Fruit fly (Drosophila melanogaster) whole organism, prepupa: ENCODE measurements around the gene CG12111.
A peak's percentile ranks its signal among the peaks of the same experiment; 100 is the strongest.

Experiments
- Blimp-1 ChIP-seq: fragments of 200-800 bp; sonication (Bioruptor generic); optimal IDR thresholded peaks from 3 replicates; lab custom pipeline; 2017; ENCODE audit warnings: missing biosample characterization, missing genetic modification characterization, mild to moderate bottlenecking, moderate library complexity, missing genetic modification reagents
- CG10669 ChIP-seq: fragments of 200-800 bp; sonication (Bioruptor generic); optimal IDR thresholded peaks from 3 replicates; lab custom pipeline; 2018; ENCODE audit warnings: missing biosample characterization, mild to moderate bottlenecking, missing genetic modification characterization, moderate library complexity
- CG11294 ChIP-seq: fragments of 200-800 bp; sonication (Bioruptor generic); IDR thresholded peaks from 2 replicates; pipeline ENCODE4 v1.3.6; 2022; ENCODE audit warnings: missing biosample characterization, missing genetic modification characterization
- CG11762 ChIP-seq: fragments of 200-800 bp; sonication (Bioruptor generic); optimal IDR thresholded peaks from 3 replicates; lab custom pipeline; 2016; ENCODE audit warnings: missing biosample characterization, missing genetic modification characterization; ENCODE audit not compliant: insufficient read depth
- CG11902 ChIP-seq: fragments of 200-800 bp; sonication (Bioruptor generic); optimal IDR thresholded peaks from 3 replicates; lab custom pipeline; 2016; ENCODE audit warnings: missing biosample characterization, missing genetic modification characterization
- CG15336 ChIP-seq: fragments of 200-800 bp; sonication (Bioruptor generic); IDR thresholded peaks from 2 replicates; pipeline ENCODE4 v1.3.6; 2022; ENCODE audit warnings: missing biosample characterization, missing genetic modification characterization
- CG1621 ChIP-seq: fragments of 200-800 bp; sonication (Bioruptor generic); optimal IDR thresholded peaks from 3 replicates; lab custom pipeline; 2018; ENCODE audit warnings: missing biosample characterization, mild to moderate bottlenecking, missing genetic modification characterization
- CG16779 ChIP-seq: fragments of 200-800 bp; sonication (Bioruptor generic); optimal IDR thresholded peaks from 3 replicates; lab custom pipeline; 2017; ENCODE audit warnings: missing biosample characterization, mild to moderate bottlenecking, missing genetic modification characterization
- CG3032 ChIP-seq: fragments of 200-800 bp; optimal IDR thresholded peaks from 2 replicates; lab custom pipeline; 2019; ENCODE audit warnings: missing biosample characterization, mild to moderate bottlenecking, missing genetic modification characterization, moderate library complexity
- CG34406 ChIP-seq: fragments of 200-800 bp; sonication (Bioruptor generic); optimal IDR thresholded peaks from 3 replicates; lab custom pipeline; 2016; ENCODE audit warnings: missing biosample characterization, missing genetic modification characterization
- CG3919 ChIP-seq: fragments of 200-800 bp; sonication (Bioruptor generic); optimal IDR thresholded peaks from 3 replicates; lab custom pipeline; 2016; ENCODE audit warnings: missing biosample characterization, missing genetic modification characterization
- CG4318 ChIP-seq: fragments of 200-800 bp; sonication (Bioruptor generic); optimal IDR thresholded peaks from 3 replicates; lab custom pipeline; 2017; ENCODE audit warnings: missing biosample characterization, mild to moderate bottlenecking, missing genetic modification characterization
- CG6163 ChIP-seq: fragments of 200-800 bp; sonication (Bioruptor generic); IDR thresholded peaks from 3 replicates; pipeline ENCODE4 v1.3.6; 2022; ENCODE audit warnings: missing biosample characterization, missing genetic modification characterization
- CG6276 ChIP-seq: fragments of 200-800 bp; sonication (Bioruptor generic); optimal IDR thresholded peaks from 2 replicates; lab custom pipeline; 2017; ENCODE audit warnings: missing biosample characterization, mild to moderate bottlenecking, missing genetic modification characterization
- CG6792 ChIP-seq: fragments of 200-800 bp; sonication (Bioruptor generic); optimal IDR thresholded peaks from 3 replicates; lab custom pipeline; 2016; ENCODE audit warnings: missing biosample characterization, missing genetic modification characterization
- CG6808 ChIP-seq: fragments of 200-800 bp; sonication (Bioruptor generic); optimal IDR thresholded peaks from 3 replicates; lab custom pipeline; 2017; ENCODE audit warnings: missing biosample characterization, missing genetic modification characterization, mild to moderate bottlenecking, moderate library complexity, missing genetic modification reagents
- CG6854 ChIP-seq: fragments of 200-800 bp; sonication (Bioruptor generic); optimal IDR thresholded peaks from 2 replicates; lab custom pipeline; 2017; ENCODE audit warnings: missing biosample characterization, mild to moderate bottlenecking, missing genetic modification characterization
- CG7368 ChIP-seq: fragments of 200-800 bp; sonication (Bioruptor generic); optimal IDR thresholded peaks from 3 replicates; lab custom pipeline; 2016; ENCODE audit warnings: missing biosample characterization, missing genetic modification characterization
- CG8119 ChIP-seq: fragments of 200-800 bp; sonication (Bioruptor generic); IDR thresholded peaks from 3 replicates; pipeline ENCODE4 v1.3.6; 2022; ENCODE audit warnings: missing biosample characterization, missing genetic modification characterization
- CG8632 ChIP-seq: fragments of 200-800 bp; sonication (Bioruptor generic); optimal IDR thresholded peaks from 3 replicates; lab custom pipeline; 2016; ENCODE audit warnings: missing biosample characterization, missing genetic modification characterization
- CG9139 ChIP-seq: fragments of 200-800 bp; sonication (Bioruptor generic); optimal IDR thresholded peaks from 3 replicates; lab custom pipeline; 2017; ENCODE audit warnings: missing biosample characterization, mild to moderate bottlenecking, missing genetic modification characterization
- Eip75B ChIP-seq: fragments of 200-800 bp; sonication (Bioruptor generic); optimal IDR thresholded peaks from 3 replicates; lab custom pipeline; 2016; ENCODE audit warnings: missing biosample characterization, missing genetic modification characterization
- Eip78C ChIP-seq: fragments of 200-800 bp; sonication (Bioruptor generic); peaks from one replicate; lab custom pipeline; 2016; ENCODE audit warnings: missing biosample characterization, missing genetic modification characterization
- Eip93F ChIP-seq: fragments of 200-800 bp; sonication (Bioruptor generic); optimal IDR thresholded peaks from 2 replicates; lab custom pipeline; 2016; ENCODE audit warnings: missing biosample characterization, mild to moderate bottlenecking, missing genetic modification characterization
- Ets96B ChIP-seq: fragments of 200-800 bp; optimal IDR thresholded peaks from 2 replicates; lab custom pipeline; 2019; ENCODE audit warnings: missing biosample characterization, mild to moderate bottlenecking, missing genetic modification characterization, moderate library complexity
- Gug ChIP-seq: fragments of 200-800 bp; sonication (Bioruptor generic); IDR thresholded peaks from 2 replicates; pipeline ENCODE4 v1.3.6; 2022; ENCODE audit warnings: missing biosample characterization, missing genetic modification characterization
- Hr38 ChIP-seq: sonication (Bioruptor generic); optimal IDR thresholded peaks from 2 replicates; lab custom pipeline; 2016; ENCODE audit warnings: missing biosample characterization, missing genetic modification characterization
- Hr39 ChIP-seq: fragments of 200-800 bp; sonication (Bioruptor generic); optimal IDR thresholded peaks from 2 replicates; lab custom pipeline; 2016; ENCODE audit warnings: missing biosample characterization, missing genetic modification characterization
- Lpt ChIP-seq: fragments of 200-800 bp; sonication (Bioruptor generic); optimal IDR thresholded peaks from 3 replicates; lab custom pipeline; 2016; ENCODE audit warnings: missing biosample characterization, missing genetic modification characterization
- Met ChIP-seq: fragments of 200-800 bp; sonication (Bioruptor generic); optimal IDR thresholded peaks from 3 replicates; lab custom pipeline; 2016; ENCODE audit warnings: missing biosample characterization, missing genetic modification characterization
- OdsH ChIP-seq: fragments of 200-800 bp; sonication (Bioruptor generic); optimal IDR thresholded peaks from 3 replicates; lab custom pipeline; 2016; ENCODE audit warnings: missing biosample characterization, missing genetic modification characterization
- Smox ChIP-seq: fragments of 200-800 bp; sonication (Bioruptor generic); optimal IDR thresholded peaks from 3 replicates; lab custom pipeline; 2016; ENCODE audit warnings: missing biosample characterization, missing genetic modification characterization
- Sox102F ChIP-seq: fragments of 200-800 bp; sonication (Bioruptor generic); optimal IDR thresholded peaks from 2 replicates; lab custom pipeline; 2016; ENCODE audit warnings: missing biosample characterization, mild to moderate bottlenecking, missing genetic modification characterization
- Sox14 ChIP-seq: fragments of 200-800 bp; sonication (Bioruptor generic); optimal IDR thresholded peaks from 3 replicates; lab custom pipeline; 2016; ENCODE audit warnings: missing biosample characterization, missing genetic modification characterization
- Sox15 ChIP-seq: fragments of 200-800 bp; sonication (Bioruptor generic); optimal IDR thresholded peaks from 3 replicates; lab custom pipeline; 2016; ENCODE audit warnings: missing biosample characterization, missing genetic modification characterization
- achi ChIP-seq: fragments of 200-800 bp; sonication (Bioruptor generic); optimal IDR thresholded peaks from 3 replicates; lab custom pipeline; 2016; ENCODE audit warnings: missing biosample characterization, missing genetic modification characterization
- acj6 ChIP-seq: fragments of 200-800 bp; sonication (Bioruptor generic); optimal IDR thresholded peaks from 3 replicates; lab custom pipeline; 2016; ENCODE audit warnings: missing biosample characterization, missing genetic modification characterization
- cyc ChIP-seq: fragments of 200-800 bp; sonication (Bioruptor generic); optimal IDR thresholded peaks from 3 replicates; lab custom pipeline; 2016; ENCODE audit warnings: missing biosample characterization, missing genetic modification characterization
- dac ChIP-seq: fragments of 200-800 bp; sonication (Bioruptor generic); optimal IDR thresholded peaks from 2 replicates; lab custom pipeline; 2017; ENCODE audit warnings: missing biosample characterization, mild to moderate bottlenecking, missing genetic modification characterization
- dsx ChIP-seq: fragments of 200-800 bp; optimal IDR thresholded peaks from 3 replicates; lab custom pipeline; 2019; ENCODE audit warnings: missing biosample characterization, mild to moderate bottlenecking, missing genetic modification characterization, moderate library complexity; ENCODE audit not compliant: poor library complexity, severe bottlenecking
- eg ChIP-seq: fragments of 200-800 bp; sonication (Bioruptor generic); IDR thresholded peaks from 3 replicates; pipeline ENCODE4 v1.3.6; 2022; ENCODE audit warnings: missing biosample characterization, missing genetic modification characterization
- esn ChIP-seq: fragments of 200-800 bp; sonication (Bioruptor generic); optimal IDR thresholded peaks from 2 replicates; lab custom pipeline; 2016; ENCODE audit warnings: missing biosample characterization, mild to moderate bottlenecking, missing genetic modification characterization, moderate library complexity
- fd59A ChIP-seq: fragments of 200-800 bp; sonication (Bioruptor generic); optimal IDR thresholded peaks from 2 replicates; lab custom pipeline; 2017; ENCODE audit warnings: missing biosample characterization, mild to moderate bottlenecking, missing genetic modification characterization, missing genetic modification reagents
- fd85E ChIP-seq: fragments of 200-800 bp; sonication (Bioruptor generic); optimal IDR thresholded peaks from 3 replicates; lab custom pipeline; 2016; ENCODE audit warnings: missing biosample characterization, missing genetic modification characterization
- fkh ChIP-seq: fragments of 200-800 bp; sonication (Bioruptor generic); optimal IDR thresholded peaks from 3 replicates; lab custom pipeline; 2017; ENCODE audit warnings: missing biosample characterization, mild to moderate bottlenecking, missing genetic modification characterization, moderate library complexity
- lz ChIP-seq: fragments of 200-800 bp; sonication (Bioruptor generic); optimal IDR thresholded peaks from 3 replicates; lab custom pipeline; 2016; ENCODE audit warnings: missing biosample characterization, missing genetic modification characterization
- net ChIP-seq: fragments of 200-800 bp; sonication (Bioruptor generic); optimal IDR thresholded peaks from 3 replicates; lab custom pipeline; 2016; ENCODE audit warnings: missing biosample characterization, missing genetic modification characterization
- pdm3 ChIP-seq: fragments of 200-800 bp; sonication (Bioruptor generic); optimal IDR thresholded peaks from 3 replicates; lab custom pipeline; 2016; ENCODE audit warnings: missing biosample characterization, missing genetic modification characterization
- salr ChIP-seq, 2 experiments: fragments of 200-800 bp; sonication (Bioruptor generic); optimal IDR thresholded peaks; 3 replicates each; lab custom pipeline; 2016 to 2018; ENCODE audit warnings: missing biosample characterization in 2 of 2, missing genetic modification characterization in 2 of 2, mild to moderate bottlenecking in 1 of 2
- spab ChIP-seq: fragments of 200-800 bp; sonication (Bioruptor generic); optimal IDR thresholded peaks from 2 replicates; lab custom pipeline; 2017; ENCODE audit warnings: missing biosample characterization, mild to moderate bottlenecking, missing genetic modification characterization, missing genetic modification reagents
- ss ChIP-seq, 2 experiments: fragments of 200-800 bp; sonication (Bioruptor generic); optimal IDR thresholded peaks; 2 replicates in 1 of 2; 3 replicates in 1 of 2; lab custom pipeline; 2017 to 2018; ENCODE audit warnings: mild to moderate bottlenecking in 2 of 2, missing biosample characterization in 2 of 2, missing genetic modification characterization in 2 of 2, moderate library complexity in 1 of 2
- topi ChIP-seq: fragments of 200-800 bp; sonication (Bioruptor generic); optimal IDR thresholded peaks from 3 replicates; lab custom pipeline; 2016; ENCODE audit warnings: missing biosample characterization, missing genetic modification characterization
- vri ChIP-seq: fragments of 200-800 bp; sonication (Bioruptor generic); optimal IDR thresholded peaks from 3 replicates; lab custom pipeline; 2016; ENCODE audit warnings: missing biosample characterization, mild to moderate bottlenecking, missing genetic modification characterization

CG12111 gene

dm6 chrX:8522504-8522903, 48.2 kb downstream of the CG12111 start:
- TF ChIP-seq CG11762 (GFP tag; lab: Kevin White, UChicago) = no peak
- TF ChIP-seq Sox14 (GFP tag; lab: Kevin White, UChicago) = no peak
- TF ChIP-seq acj6 (GFP tag; lab: Kevin White, UChicago) = no peak
- no peak for TF ChIP-seq achi (GFP tag; lab: Kevin White, UChicago)
- no peak for TF ChIP-seq fd85E (GFP tag; lab: Kevin White, UChicago)
- peak; percentile 22 for TF ChIP-seq Met (GFP tag; lab: Kevin White, UChicago)
- TF ChIP-seq Eip93F (GFP tag; lab: Kevin White, UChicago) = no peak
- TF ChIP-seq Sox102F (GFP tag; lab: Kevin White, UChicago) = peak; percentile 14
- TF ChIP-seq CG11294 (GFP tag; lab: Robert Waterston, UW) = no peak
- no peak for TF ChIP-seq dac
- TF ChIP-seq CG3032 = no peak
- TF ChIP-seq eg (GFP tag; lab: Robert Waterston, UW) = peak; percentile 37; the same call in 1 of the 3 replicates
- no peak for TF ChIP-seq CG4318 (GFP tag; lab: Kevin White, UChicago)
- no peak for TF ChIP-seq topi (GFP tag; lab: Kevin White, UChicago)
- TF ChIP-seq pdm3 (GFP tag; lab: Kevin White, UChicago) = no peak
- peak; percentile 35; the same call in 1 of the 3 replicates for TF ChIP-seq CG8119 (GFP tag; lab: Robert Waterston, UW)
- TF ChIP-seq ss (GFP tag; optimal IDR thresholded peaks at IDR 0.05; lab: Kevin White, UChicago) = no peak
- no peak for TF ChIP-seq CG1621 (tag; lab: Kevin White, UChicago)
- no peak for TF ChIP-seq CG7368
- TF ChIP-seq Eip75B = no peak
- no peak for TF ChIP-seq CG9139
- no peak for TF ChIP-seq Ets96B (tag; lab: Kevin White, UChicago)
- no peak for TF ChIP-seq CG6276 (GFP tag; lab: Kevin White, UChicago)
- peak; percentile 16 for TF ChIP-seq esn (GFP tag; lab: Kevin White, UChicago)
- TF ChIP-seq lz (GFP tag; lab: Kevin White, UChicago) = no peak
- peak; percentile 38 for TF ChIP-seq Eip78C (GFP tag; lab: Kevin White, UChicago)
- no peak for TF ChIP-seq OdsH (GFP tag; lab: Kevin White, UChicago)
- TF ChIP-seq CG3919 (GFP tag; lab: Kevin White, UChicago) = no peak
- no peak for TF ChIP-seq CG11902 (GFP tag; lab: Kevin White, UChicago)
- no peak for TF ChIP-seq dsx (GFP tag; lab: Kevin White, UChicago)
- TF ChIP-seq net (GFP tag; lab: Kevin White, UChicago) = no peak
- no peak for TF ChIP-seq CG6792 (GFP tag; lab: Kevin White, UChicago)
- no peak for TF ChIP-seq CG6163 (GFP tag; lab: Robert Waterston, UW)
- peak; percentile 12 for TF ChIP-seq vri (GFP tag; lab: Kevin White, UChicago)
- TF ChIP-seq Lpt (GFP tag; lab: Kevin White, UChicago) = no peak
- TF ChIP-seq cyc (GFP tag; lab: Kevin White, UChicago) = no peak
- no peak for TF ChIP-seq CG6808 (GFP tag; lab: Kevin White, UChicago)
- no peak for TF ChIP-seq Hr39
- no peak for TF ChIP-seq salr (GFP tag; optimal IDR thresholded peaks at IDR 0.05; lab: Kevin White, UChicago)
- TF ChIP-seq CG10669 (GFP tag; lab: Kevin White, UChicago) = no peak
- TF ChIP-seq fd59A (GFP tag; lab: Kevin White, UChicago) = no peak
- no peak for TF ChIP-seq CG34406 (GFP tag; lab: Kevin White, UChicago)
- no peak for TF ChIP-seq Smox (GFP tag; lab: Kevin White, UChicago)
- TF ChIP-seq fkh (GFP tag; lab: Kevin White, UChicago) = peak; percentile 35
- TF ChIP-seq Gug (GFP tag; lab: Robert Waterston, UW) = no peak
- TF ChIP-seq CG16779 (tag; lab: Kevin White, UChicago) = no peak
- no peak for TF ChIP-seq CG6854 (GFP tag; lab: Kevin White, UChicago)
- no peak for TF ChIP-seq spab (GFP tag; lab: Kevin White, UChicago)
- TF ChIP-seq CG15336 (GFP tag; lab: Robert Waterston, UW) = peak; percentile 35; the same call in 1 of the 2 replicates
- TF ChIP-seq Hr38 = no peak
- TF ChIP-seq CG8632 (GFP tag; lab: Kevin White, UChicago) = peak; percentile 14
- TF ChIP-seq Sox15 (GFP tag; lab: Kevin White, UChicago) = no peak
- no peak for TF ChIP-seq Blimp-1 (GFP tag; lab: Kevin White, UChicago)
